Worm (Caenorhabditis elegans) whole organism, L1 larva: ENCODE results near the gene clec-118.

Source experiments
- C34B4.2 ChIP-seq: sonication (generic microtip); optimal IDR thresholded peaks from 2 replicates; lab custom pipeline; 2017; ENCODE audit warnings: mild to moderate bottlenecking, missing genetic modification characterization, missing compliant biosample characterization
- Y116A8C.19 ChIP-seq: sonication (generic microtip); optimal IDR thresholded peaks from 2 replicates; lab custom pipeline; 2016; ENCODE audit warnings: missing compliant biosample characterization, missing genetic modification characterization, borderline replicate concordance
- ama-1 ChIP-seq: fragments of 150-350 bp; optimal IDR thresholded peaks from 2 replicates; lab custom pipeline; 2014
- egl-27 ChIP-seq, 2 experiments: fragments of 150-350 bp in 1 of 2; sonication (generic microtip); optimal IDR thresholded peaks; 3 replicates each; lab custom pipeline; 2017 to 2018; ENCODE audit warnings: missing biosample characterization in 2 of 2, missing genetic modification characterization in 2 of 2, missing genetic modification reagents in 2 of 2
- elt-2 ChIP-seq: sonication (generic microtip); optimal IDR thresholded peaks from 2 replicates; lab custom pipeline; 2016; ENCODE audit warnings: missing genetic modification characterization, mild to moderate bottlenecking, inconsistent platforms, missing compliant biosample characterization, missing genetic modification reagents
- lin-13 ChIP-seq: fragments of 150-350 bp; optimal IDR thresholded peaks from 2 replicates; lab custom pipeline; 2014; ENCODE audit warnings: missing biosample characterization, missing genetic modification reagents, missing genetic modification characterization
- lin-35 ChIP-seq, 2 experiments: fragments of 150-350 bp; optimal IDR thresholded peaks; 2 replicates each; lab custom pipeline; 2014; ENCODE audit warnings: missing biosample characterization in 2 of 2, missing genetic modification characterization in 2 of 2, missing genetic modification reagents in 2 of 2
- nhr-237 ChIP-seq: fragments of 150-350 bp; optimal IDR thresholded peaks from 2 replicates; lab custom pipeline; 2014; ENCODE audit warnings: missing biosample characterization, missing genetic modification characterization
- nhr-76 ChIP-seq: sonication (generic microtip); optimal IDR thresholded peaks from 2 replicates; lab custom pipeline; 2017; ENCODE audit warnings: missing biosample characterization, missing genetic modification characterization
- skn-1 ChIP-seq: fragments of 150-350 bp; optimal IDR thresholded peaks from 2 replicates; lab custom pipeline; 2014; ENCODE audit warnings: missing biosample characterization, missing genetic modification characterization
- tbx-2 ChIP-seq: sonication (generic microtip); optimal IDR thresholded peaks from 2 replicates; lab custom pipeline; 2016; ENCODE audit warnings: missing genetic modification characterization, missing compliant biosample characterization
- ztf-11 ChIP-seq, 2 experiments: sonication (generic microtip); optimal IDR thresholded peaks; 2 replicates each; lab custom pipeline; 2016 to 2017; ENCODE audit warnings: missing genetic modification characterization in 2 of 2, missing biosample characterization in 1 of 2, missing compliant biosample characterization in 1 of 2

DNA sequence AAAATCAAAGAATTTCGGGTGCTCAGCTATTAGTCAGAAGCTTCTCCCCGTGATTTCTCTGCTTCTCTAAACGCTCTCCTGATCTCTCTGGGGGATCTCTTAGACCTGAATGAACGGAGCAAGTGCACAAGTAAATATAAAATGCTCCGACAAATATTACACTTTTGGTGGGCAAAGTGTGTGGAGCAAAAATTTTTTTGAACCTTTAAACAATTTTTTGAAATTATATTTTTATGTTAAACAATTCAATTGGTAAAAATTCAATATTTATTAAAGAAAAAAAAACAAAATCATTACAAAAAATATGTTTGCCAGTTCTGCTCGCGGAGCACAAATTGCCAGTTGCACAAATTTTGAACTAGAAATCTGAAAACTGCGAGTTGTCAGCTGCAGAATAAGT, 27.2 kb upstream of the clec-118 start, which contains the start of gene K07E8.6:
- TF ChIP-seq skn-1 (tag; lab: Kevin White, UChicago): no peak
- no peak for TF ChIP-seq Y116A8C.19
- TF ChIP-seq lin-35 (GFP tag; optimal IDR thresholded peaks at IDR 0.05; lab: Kevin White, UChicago): no peak
- no peak for TF ChIP-seq lin-13 (GFP tag; lab: Kevin White, UChicago)
- no peak for TF ChIP-seq elt-2
- no peak for TF ChIP-seq nhr-237 (tag; lab: Kevin White, UChicago)
- TF ChIP-seq ztf-11 (tag; optimal IDR thresholded peaks at IDR 0.05; lab: Kevin White, UChicago): no peak
- TF ChIP-seq egl-27 (tag; optimal IDR thresholded peaks at IDR 0.05; lab: Kevin White, UChicago): no peak
- TF ChIP-seq C34B4.2 (tag; lab: Kevin White, UChicago): no peak
- no peak for TF ChIP-seq tbx-2 (tag; lab: Kevin White, UChicago)
- no peak for TF ChIP-seq nhr-76
- TF ChIP-seq ama-1 (lab: Kevin White, UChicago): no peak
